Worm (Caenorhabditis elegans): ENCODE results near the gene C37C3.11.

ce11 chrV:7814601-7815000, 50.0 kb downstream of the C37C3.11 start, which contains the start of gene ZK742.6:
- no peak for TF ChIP-seq daf-12 (tag; optimal IDR thresholded peaks at IDR 0.05)
- TF ChIP-seq pha-4 (tag; optimal IDR thresholded peaks at IDR 0.05): no peak
